Fruit fly (Drosophila melanogaster) whole organism, embryonic: ENCODE measurements around the gene CG46463.

Experiments used
- Abd-B ChIP-seq: fragments of 200-800 bp; sonication (Bioruptor generic); optimal IDR thresholded peaks from 2 replicates; lab custom pipeline; 2018; ENCODE audit warnings: missing biosample characterization, mild to moderate bottlenecking, missing genetic modification characterization, moderate library complexity
- Atf-2 ChIP-seq: fragments of 200-800 bp; sonication (Bioruptor generic); optimal IDR thresholded peaks from 2 replicates; lab custom pipeline; 2016; ENCODE audit warnings: missing biosample characterization, missing genetic modification characterization
- CG10321 ChIP-seq: fragments of 200-800 bp; sonication (Bioruptor generic); IDR thresholded peaks from 2 replicates; pipeline ENCODE4 v1.3.6; 2022; ENCODE audit warnings: missing biosample characterization, missing genetic modification characterization
- CG11696 ChIP-seq: fragments of 200-800 bp; sonication (Bioruptor generic); IDR thresholded peaks from 2 replicates; pipeline ENCODE4 v1.3.6; 2022; ENCODE audit warnings: missing biosample characterization, missing genetic modification characterization
- CG12659 ChIP-seq: fragments of 200-800 bp; sonication (Bioruptor generic); optimal IDR thresholded peaks from 3 replicates; lab custom pipeline; 2017; ENCODE audit warnings: mild to moderate bottlenecking, missing biosample characterization, missing genetic modification reagents, missing genetic modification characterization
- CG12942 ChIP-seq: fragments of 200-800 bp; sonication (Bioruptor generic); optimal IDR thresholded peaks from 3 replicates; lab custom pipeline; 2016; ENCODE audit warnings: missing biosample characterization, missing genetic modification characterization
- CG13287 ChIP-seq: fragments of 200-800 bp; sonication (Bioruptor generic); IDR thresholded peaks from 2 replicates; pipeline ENCODE4 v1.3.6; 2022; ENCODE audit warnings: missing biosample characterization, missing genetic modification characterization; ENCODE audit not compliant: partially characterized antibody
- CG2678 ChIP-seq: fragments of 200-800 bp; sonication (Bioruptor generic); optimal IDR thresholded peaks from 3 replicates; lab custom pipeline; 2019; ENCODE audit warnings: missing biosample characterization, mild to moderate bottlenecking, missing genetic modification characterization, moderate library complexity
- CG30431 ChIP-seq: fragments of 200-800 bp; sonication (Bioruptor generic); optimal IDR thresholded peaks from 2 replicates; lab custom pipeline; 2017; ENCODE audit warnings: missing biosample characterization, missing genetic modification characterization
- CG32772 ChIP-seq: fragments of 200-800 bp; sonication (Bioruptor generic); IDR thresholded peaks from 2 replicates; pipeline ENCODE4 v1.3.6; 2022; ENCODE audit warnings: missing biosample characterization, missing genetic modification characterization
- CG33213 ChIP-seq: fragments of 200-800 bp; sonication (Bioruptor generic); optimal IDR thresholded peaks from 3 replicates; lab custom pipeline; 2016; ENCODE audit warnings: missing biosample characterization, missing genetic modification characterization
- CG33557 ChIP-seq: fragments of 200-800 bp; sonication (Bioruptor generic); optimal IDR thresholded peaks from 2 replicates; lab custom pipeline; 2019; ENCODE audit warnings: missing biosample characterization, mild to moderate bottlenecking, missing genetic modification characterization, moderate library complexity
- CG4617 ChIP-seq: fragments of 200-800 bp; sonication (Bioruptor generic); optimal IDR thresholded peaks from 3 replicates; lab custom pipeline; 2016; ENCODE audit warnings: missing biosample characterization, missing genetic modification characterization, borderline replicate concordance
- CG4730 ChIP-seq: fragments of 200-800 bp; sonication (Bioruptor generic); IDR thresholded peaks from 2 replicates; pipeline ENCODE4 v1.3.6; 2022; ENCODE audit warnings: missing biosample characterization, missing genetic modification characterization
- CG6272 ChIP-seq: fragments of 200-800 bp; sonication (Bioruptor generic); IDR thresholded peaks from 2 replicates; pipeline ENCODE4 v1.3.6; 2022; ENCODE audit warnings: missing biosample characterization, missing genetic modification characterization
- CG6683 ChIP-seq: fragments of 200-800 bp; sonication (Bioruptor generic); optimal IDR thresholded peaks from 2 replicates; lab custom pipeline; 2017; ENCODE audit warnings: missing biosample characterization, mild to moderate bottlenecking, missing genetic modification characterization, missing genetic modification reagents
- CG7987 ChIP-seq: fragments of 200-800 bp; sonication (Bioruptor generic); optimal IDR thresholded peaks from 2 replicates; lab custom pipeline; 2018; ENCODE audit warnings: missing biosample characterization, mild to moderate bottlenecking, missing genetic modification characterization, moderate library complexity
- CG8359 ChIP-seq: fragments of 200-800 bp; sonication (Bioruptor generic); optimal IDR thresholded peaks from 2 replicates; lab custom pipeline; 2017; ENCODE audit warnings: missing biosample characterization, mild to moderate bottlenecking, missing genetic modification characterization, borderline replicate concordance
- CG9727 ChIP-seq: fragments of 200-800 bp; sonication (Bioruptor generic); optimal IDR thresholded peaks from 3 replicates; lab custom pipeline; 2017; ENCODE audit warnings: missing biosample characterization, mild to moderate bottlenecking, missing genetic modification characterization
- CG9932 ChIP-seq: fragments of 200-800 bp; sonication (Bioruptor generic); IDR thresholded peaks from 2 replicates; pipeline ENCODE4 v1.3.6; 2022; ENCODE audit warnings: missing biosample characterization, missing genetic modification characterization
- CoRest ChIP-seq: fragments of 200-800 bp; sonication (Bioruptor generic); optimal IDR thresholded peaks from 3 replicates; lab custom pipeline; 2018; ENCODE audit warnings: missing biosample characterization, mild to moderate bottlenecking, missing genetic modification characterization, moderate library complexity
- D19B ChIP-seq: fragments of 200-800 bp; sonication (Bioruptor generic); optimal IDR thresholded peaks from 2 replicates; lab custom pipeline; 2017; ENCODE audit warnings: missing biosample characterization, mild to moderate bottlenecking, missing genetic modification characterization
- Dip2 ChIP-seq: fragments of 200-800 bp; sonication (Bioruptor generic); IDR thresholded peaks from 2 replicates; pipeline ENCODE4 v1.3.6; 2022; ENCODE audit warnings: missing biosample characterization, missing genetic modification characterization
- Fer1 ChIP-seq: fragments of 200-800 bp; sonication (Bioruptor generic); optimal IDR thresholded peaks from 2 replicates; lab custom pipeline; 2017; ENCODE audit warnings: missing biosample characterization, mild to moderate bottlenecking, missing genetic modification characterization
- Hmr ChIP-seq: fragments of 200-800 bp; sonication (Bioruptor generic); optimal IDR thresholded peaks from 3 replicates; lab custom pipeline; 2017; ENCODE audit warnings: mild to moderate bottlenecking, missing biosample characterization, missing genetic modification reagents, missing genetic modification characterization
- MBD-R2 ChIP-seq: fragments of 200-800 bp; sonication (Bioruptor generic); IDR thresholded peaks from 2 replicates; pipeline ENCODE4 v1.3.6; 2022; ENCODE audit warnings: missing biosample characterization, missing genetic modification characterization
- Med ChIP-seq: fragments of 200-800 bp; sonication (Bioruptor generic); peaks from one replicate; lab custom pipeline; 2016; ENCODE audit warnings: missing biosample characterization, missing genetic modification characterization, mild to moderate bottlenecking, inconsistent platforms, moderate library complexity
- Meics ChIP-seq: fragments of 200-800 bp; sonication (Bioruptor generic); optimal IDR thresholded peaks from 2 replicates; lab custom pipeline; 2017; ENCODE audit warnings: missing biosample characterization, mild to moderate bottlenecking, missing genetic modification characterization
- Mes4 ChIP-seq: fragments of 200-800 bp; sonication (Bioruptor generic); optimal IDR thresholded peaks from 2 replicates; lab custom pipeline; 2016; ENCODE audit warnings: missing biosample characterization, missing genetic modification characterization
- NC2α ChIP-seq: fragments of 200-800 bp; sonication (Bioruptor generic); optimal IDR thresholded peaks from 2 replicates; lab custom pipeline; 2016; ENCODE audit warnings: missing biosample characterization, missing genetic modification characterization
- Ravus ChIP-seq: fragments of 200-800 bp; sonication (Bioruptor generic); IDR thresholded peaks from 2 replicates; pipeline ENCODE4 v1.3.6; 2022; ENCODE audit warnings: missing biosample characterization, missing genetic modification characterization
- Sry-δ ChIP-seq: fragments of 200-800 bp; sonication (Bioruptor generic); optimal IDR thresholded peaks from 2 replicates; lab custom pipeline; 2016; ENCODE audit warnings: missing biosample characterization, missing genetic modification characterization
- Xrp1 ChIP-seq: fragments of 200-800 bp; sonication (Bioruptor generic); IDR thresholded peaks from 2 replicates; pipeline ENCODE4 v1.3.6; 2022; ENCODE audit warnings: missing biosample characterization, missing genetic modification characterization
- ap ChIP-seq: fragments of 200-800 bp; sonication (Bioruptor generic); IDR thresholded peaks from 2 replicates; pipeline ENCODE4 v1.3.6; 2022; ENCODE audit warnings: missing biosample characterization, missing genetic modification characterization
- bab2 ChIP-seq: fragments of 200-800 bp; sonication (Bioruptor generic); optimal IDR thresholded peaks from 2 replicates; lab custom pipeline; 2016; ENCODE audit warnings: missing biosample characterization, missing genetic modification characterization
- ci ChIP-seq: fragments of 200-800 bp; sonication (Bioruptor generic); IDR thresholded peaks from 3 replicates; pipeline ENCODE4 v1.3.6; 2022; ENCODE audit warnings: missing biosample characterization, missing genetic modification characterization
- danr ChIP-seq: fragments of 200-800 bp; sonication (Bioruptor generic); IDR thresholded peaks from 2 replicates; pipeline ENCODE4 v1.3.6; 2022; ENCODE audit warnings: missing biosample characterization, missing genetic modification characterization
- dati ChIP-seq: fragments of 200-800 bp; sonication (Bioruptor generic); IDR thresholded peaks from 2 replicates; pipeline ENCODE4 v1.3.6; 2022; ENCODE audit warnings: missing biosample characterization, missing genetic modification characterization
- dpn ChIP-seq, 2 experiments: fragments of 200-800 bp; sonication (Bioruptor generic); optimal IDR thresholded peaks; 3 replicates each; lab custom pipeline; 2016; ENCODE audit warnings: missing biosample characterization in 2 of 2, missing genetic modification characterization in 2 of 2
- eve ChIP-seq, 2 experiments: fragments of >200 bp; optimal IDR thresholded peaks; 2 replicates each; lab custom pipeline; 2017; ENCODE audit warnings: missing biosample characterization in 2 of 2, missing genetic modification characterization in 2 of 2
- gcm ChIP-seq: fragments of 200-800 bp; sonication (Bioruptor generic); optimal IDR thresholded peaks from 2 replicates; lab custom pipeline; 2019; ENCODE audit warnings: missing biosample characterization, mild to moderate bottlenecking, missing genetic modification characterization, moderate library complexity
- inv ChIP-seq: fragments of 200-800 bp; sonication (Bioruptor generic); IDR thresholded peaks from 2 replicates; pipeline ENCODE4 v1.3.6; 2022; ENCODE audit warnings: missing biosample characterization, missing genetic modification characterization; ENCODE audit not compliant: partially characterized antibody
- lbe ChIP-seq: fragments of 200-800 bp; sonication (Bioruptor generic); optimal IDR thresholded peaks from 2 replicates; lab custom pipeline; 2016; ENCODE audit warnings: missing biosample characterization, mild to moderate bottlenecking, missing genetic modification characterization
- pho ChIP-seq: fragments of 200-800 bp; sonication (Bioruptor generic); optimal IDR thresholded peaks from 2 replicates; lab custom pipeline; 2016; ENCODE audit warnings: missing biosample characterization, missing genetic modification characterization
- prd ChIP-seq, 3 experiments: fragments of >200 bp in 2 of 3; fragments of 200-800 bp in 1 of 3; sonication (Bioruptor generic) in 1 of 3; optimal IDR thresholded peaks in 2 of 3; IDR thresholded peaks in 1 of 3; 2 replicates in 2 of 3; 3 replicates in 1 of 3; pipeline versions ENCODE4 v1.3.6 to Lab custom; 2017 to 2022; ENCODE audit warnings: missing biosample characterization in 1 of 3, missing genetic modification characterization in 1 of 3
- sc ChIP-seq, 3 experiments: fragments of >200 bp in 2 of 3; fragments of 200-800 bp in 1 of 3; sonication (Bioruptor generic) in 1 of 3; optimal IDR thresholded peaks; 2 replicates in 2 of 3; 3 replicates in 1 of 3; lab custom pipeline; 2017; ENCODE audit warnings: mild to moderate bottlenecking in 1 of 3, missing biosample characterization in 1 of 3, missing genetic modification characterization in 1 of 3, missing genetic modification reagents in 1 of 3
- so ChIP-seq: fragments of 200-800 bp; sonication (Bioruptor generic); IDR thresholded peaks from 3 replicates; pipeline ENCODE4 v1.3.6; 2022; ENCODE audit warnings: missing biosample characterization, missing genetic modification characterization
- stc ChIP-seq: fragments of 200-800 bp; sonication (Bioruptor generic); IDR thresholded peaks from 2 replicates; pipeline ENCODE4 v1.3.6; 2022; ENCODE audit warnings: missing biosample characterization, missing genetic modification characterization
- usp ChIP-seq: fragments of >200 bp; optimal IDR thresholded peaks from 2 replicates; lab custom pipeline; 2017; ENCODE audit warnings: missing biosample characterization, missing genetic modification characterization
- zen ChIP-seq: fragments of 200-800 bp; sonication (Bioruptor generic); optimal IDR thresholded peaks from 3 replicates; lab custom pipeline; 2018; ENCODE audit warnings: missing biosample characterization, mild to moderate bottlenecking, missing genetic modification characterization, moderate library complexity

The CG46463 gene

dm6 chr3L:3411699-3412098 is 49.4 kb upstream of the CG46463 start (continued):
- TF ChIP-seq CG32772 (GFP tag; lab: Robert Waterston, UW) = no peak
- no peak for TF ChIP-seq zen (tag; lab: Kevin White, UChicago)
- TF ChIP-seq stc (GFP tag; lab: Robert Waterston, UW) = no peak
- peak; percentile 32; the same call in 1 of the 2 replicates for TF ChIP-seq CG9932 (GFP tag; lab: Robert Waterston, UW)
- no peak for TF ChIP-seq lbe
- TF ChIP-seq usp (GFP tag; lab: Kevin White, UChicago) = no peak
- TF ChIP-seq Dip2 (GFP tag; lab: Robert Waterston, UW) = no peak
- peak; percentile 16; the same call in 1 of the 2 replicates for TF ChIP-seq MBD-R2 (GFP tag; lab: Robert Waterston, UW)
- TF ChIP-seq CG12659 (GFP tag; lab: Kevin White, UChicago) = peak; percentile 38
- TF ChIP-seq pho (GFP tag; lab: Kevin White, UChicago) = no peak
- TF ChIP-seq Meics (GFP tag; lab: Kevin White, UChicago) = peak; percentile 51
- TF ChIP-seq inv (GFP tag; lab: Robert Waterston, UW) = peak; percentile 52
- peak; percentile 44 for TF ChIP-seq Med (GFP tag; lab: Kevin White, UChicago)
- no peak for TF ChIP-seq gcm (GFP tag; lab: Kevin White, UChicago)
- TF ChIP-seq sc (optimal IDR thresholded peaks at IDR 0.05; lab: Kevin White, UChicago) = no peak
- no peak for TF ChIP-seq sc (GFP tag; optimal IDR thresholded peaks at IDR 0.05; lab: Kevin White, UChicago)
- 0 out of 3 replicates have a peak, but pooled peaks have one; percentile 8 for TF ChIP-seq so
- no peak for TF ChIP-seq CG4730 (GFP tag; lab: Robert Waterston, UW)
- TF ChIP-seq Atf-2 (GFP tag; lab: Kevin White, UChicago) = no peak
- TF ChIP-seq dati = no peak
- no peak for TF ChIP-seq CG6683 (GFP tag; lab: Kevin White, UChicago)
- no peak for TF ChIP-seq prd (optimal IDR thresholded peaks at IDR 0.05; lab: Kevin White, UChicago)
- TF ChIP-seq prd (GFP tag; IDR thresholded peaks at IDR 0.05; lab: Robert Waterston, UW) = no peak
- no peak for TF ChIP-seq CG4617 (GFP tag; lab: Kevin White, UChicago)
- TF ChIP-seq eve (GFP tag; optimal IDR thresholded peaks at IDR 0.05; lab: Kevin White, UChicago) = peak in 1 of 2 experiments; percentile 62
- TF ChIP-seq CG6272 (GFP tag; lab: Robert Waterston, UW) = no peak
- peak; percentile 64 for TF ChIP-seq CG2678
- TF ChIP-seq ap = no peak
- no peak for TF ChIP-seq CG8359 (GFP tag; lab: Kevin White, UChicago)
- TF ChIP-seq NC2α (GFP tag; lab: Kevin White, UChicago) = no peak
- no peak for TF ChIP-seq danr
- TF ChIP-seq CG33213 (GFP tag; lab: Kevin White, UChicago) = no peak
- no peak for TF ChIP-seq CG11696
- no peak for TF ChIP-seq ci (GFP tag; lab: Robert Waterston, UW)
- TF ChIP-seq CG9727 = peak; percentile 29
- peak; percentile 65 for TF ChIP-seq Fer1 (GFP tag; lab: Kevin White, UChicago)
- TF ChIP-seq bab2 (GFP tag; lab: Kevin White, UChicago) = peak; percentile 12
- no peak for TF ChIP-seq D19B (GFP tag; lab: Kevin White, UChicago)
- TF ChIP-seq dpn (GFP tag; optimal IDR thresholded peaks at IDR 0.05; lab: Kevin White, UChicago) = peak; percentile 14 to 21
- no peak for TF ChIP-seq CG10321
- no peak for TF ChIP-seq Mes4 (GFP tag; lab: Kevin White, UChicago)
- peak; percentile 29 for TF ChIP-seq CoRest
- no peak for TF ChIP-seq CG12942 (GFP tag; lab: Kevin White, UChicago)
- peak; percentile 64 for TF ChIP-seq Hmr (GFP tag; lab: Kevin White, UChicago)
- no peak for TF ChIP-seq CG7987 (GFP tag; lab: Kevin White, UChicago)
- no peak for TF ChIP-seq CG30431
- TF ChIP-seq CG33557 = no peak
- TF ChIP-seq Sry-δ (GFP tag; lab: Kevin White, UChicago) = peak; percentile 48
- peak; percentile 70 for TF ChIP-seq CG13287 (GFP tag; lab: Robert Waterston, UW)
- no peak for TF ChIP-seq Abd-B
- no peak for TF ChIP-seq Ravus (GFP tag; lab: Robert Waterston, UW)
- peak; percentile 6; the same call in 1 of the 2 replicates for TF ChIP-seq Xrp1
